Worm (Caenorhabditis elegans): Measurements from ENCODE around the gene exo-1.

DNA sequence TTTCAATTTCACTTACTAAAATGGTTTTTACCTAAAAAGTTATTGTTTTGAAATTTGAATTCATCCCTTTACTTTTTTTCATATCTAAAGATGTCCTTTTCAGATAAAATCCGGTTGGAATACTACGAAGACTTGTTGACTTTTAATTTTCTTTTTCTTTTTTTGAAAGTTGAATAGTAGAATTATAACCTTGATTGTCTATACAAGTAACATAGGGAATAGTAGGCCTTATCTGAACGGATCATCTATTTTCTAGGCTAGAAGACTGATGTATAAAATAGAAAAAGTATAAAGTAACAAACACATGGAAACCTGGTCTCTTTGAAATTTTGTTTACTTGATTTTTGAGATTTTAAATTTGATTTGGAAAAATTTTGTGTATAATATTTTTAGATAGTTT is 42.4 kb upstream of the exo-1 start:
- TF ChIP-seq mab-5 (tag; optimal IDR thresholded peaks at IDR 0.05) (no peak), gmeb-1 (tag; optimal IDR thresholded peaks at IDR 0.05) (no peak), elt-1 (tag; optimal IDR thresholded peaks at IDR 0.05) (no peak), snpc-4 (tag; optimal IDR thresholded peaks at IDR 0.05) (no peak), skn-1 (tag; optimal IDR thresholded peaks at IDR 0.05) (no peak)
